Worm (Caenorhabditis elegans): Measurements from ENCODE around the gene Y94H6A.2.

ce11 chrIV:2775992-2776630, 46.0 kb downstream of the Y94H6A.2 start:
- TF ChIP-seq duxl-1 (tag; optimal IDR thresholded peaks at IDR 0.05; ENCODE audit: poor library complexity) (no peak), spr-1 (tag; optimal IDR thresholded peaks at IDR 0.05) (no peak), unc-130 (GFP tag; optimal IDR thresholded peaks at IDR 0.05) (no peak), jun-1 (tag; optimal IDR thresholded peaks at IDR 0.05) (no peak)
